Worm (Caenorhabditis elegans): ENCODE data around the gene orc-4.

Gene orc-4

DNA sequence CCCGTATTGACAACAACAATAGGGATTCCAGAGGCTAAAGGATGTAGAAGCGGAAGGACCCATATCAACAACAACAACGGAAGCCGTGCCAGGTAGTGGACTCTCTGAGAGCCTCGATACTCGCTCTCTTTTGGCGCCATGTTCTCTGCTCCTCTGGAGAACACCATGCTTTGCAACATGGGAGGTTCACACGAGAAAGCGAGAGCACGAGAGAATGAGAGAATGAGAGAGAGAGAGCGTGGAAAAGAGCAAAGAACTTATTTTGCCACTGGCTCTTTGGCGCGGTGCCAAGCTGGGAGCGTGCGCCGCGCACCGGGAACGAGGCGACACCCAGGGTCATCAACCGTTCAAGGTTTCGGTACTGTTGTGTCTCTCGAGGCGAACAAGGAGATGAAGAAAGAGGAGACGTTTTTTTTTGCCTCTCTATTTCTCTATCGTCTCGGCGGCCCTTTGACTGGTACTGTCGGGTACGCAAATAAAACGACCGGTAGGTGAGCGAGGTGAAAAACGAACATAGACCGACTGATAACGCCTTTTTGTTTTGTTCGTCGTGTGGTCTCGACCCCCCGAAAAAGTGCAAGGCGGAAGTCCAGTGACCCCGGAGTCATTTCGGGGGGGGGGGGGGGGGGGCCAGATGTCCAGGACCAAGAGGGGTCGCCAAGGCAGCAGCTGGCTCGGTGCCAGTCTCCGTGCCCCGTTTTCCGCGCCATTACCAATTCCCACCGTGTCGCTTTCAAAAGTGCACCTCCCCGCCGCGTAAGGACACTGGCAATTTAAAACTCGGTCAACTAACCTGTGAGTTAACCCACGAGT, 13.2 kb upstream of the orc-4 start, which contains the start of gene Y39A1A.10:
Gene Y39A1A.10 (plus strand): TSS at position 139 of the 813 bp plus-strand sequence.
- TF ChIP-seq unc-62 (GFP tag; optimal IDR thresholded peaks at IDR 0.05), result no peak

ce11 chrIII:10633403-10633674, 12.6 kb upstream of the orc-4 start, which contains the start of gene Y39A1A.9:
Y39A1A.9 (minus strand) TSS chrIII:10633501.
- TF ChIP-seq unc-62 (GFP tag; optimal IDR thresholded peaks at IDR 0.05), result no peak

- no peak for TF ChIP-seq unc-62 (GFP tag; optimal IDR thresholded peaks at IDR 0.05)
Observed at ce11 chrIII:10634034-10634433, 11.9 kb upstream of the orc-4 start.

- no peak for TF ChIP-seq unc-62 (GFP tag; optimal IDR thresholded peaks at IDR 0.05)
Observed at ce11 chrIII:10634576-10634975, 11.4 kb upstream of the orc-4 start.

DNA sequence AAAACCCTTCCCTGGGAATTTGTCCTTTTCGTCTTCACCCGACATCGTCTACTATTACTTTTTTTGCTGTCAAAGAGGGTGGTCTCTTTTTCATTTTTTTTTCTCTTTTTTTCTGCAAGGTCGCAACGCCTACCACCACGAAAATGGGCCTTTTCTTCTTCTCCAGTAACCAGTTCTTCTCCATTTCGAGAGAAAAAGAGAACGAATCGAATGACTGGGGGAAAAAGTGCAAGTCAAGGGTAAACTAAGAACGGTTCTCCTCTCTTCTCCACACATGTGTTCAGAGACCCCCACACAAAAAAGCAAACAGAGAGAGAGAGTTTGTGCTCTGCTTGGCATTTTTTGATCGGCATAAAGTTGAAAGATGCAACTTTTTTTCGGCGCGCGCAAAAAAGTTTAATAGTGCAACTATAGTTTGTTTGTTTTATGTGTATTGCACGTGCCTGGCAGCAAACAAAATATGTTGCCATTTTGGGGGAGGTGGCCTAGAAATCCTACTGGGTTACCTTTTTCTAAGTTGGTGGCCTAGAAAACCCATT, 9.4 kb upstream of the orc-4 start:
- no peak for TF ChIP-seq unc-62 (GFP tag; optimal IDR thresholded peaks at IDR 0.05)

DNA sequence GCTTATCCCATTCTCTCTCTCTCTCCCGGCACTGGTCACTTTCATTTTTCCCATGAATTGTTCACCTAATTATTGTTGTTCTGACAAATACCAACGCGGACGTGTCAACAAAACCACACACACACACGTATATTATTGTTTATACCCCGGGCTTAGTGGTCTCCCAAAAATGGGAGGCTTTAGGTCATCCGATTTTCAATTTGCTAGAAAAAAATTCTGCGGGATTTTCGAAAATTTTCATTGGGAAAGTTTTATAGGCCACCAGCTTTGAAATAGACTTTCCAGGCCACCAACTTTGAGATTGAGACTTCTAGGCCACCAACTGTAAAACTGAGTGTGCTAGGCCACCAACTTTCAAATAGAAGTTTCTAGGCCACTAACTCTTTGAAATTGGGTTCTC, 8.0 kb upstream of the orc-4 start:
- no peak for TF ChIP-seq unc-62 (GFP tag; optimal IDR thresholded peaks at IDR 0.05)

- no peak for TF ChIP-seq unc-62 (GFP tag; optimal IDR thresholded peaks at IDR 0.05)
Observed at ce11 chrIII:10638339-10639021, 7.5 kb upstream of the orc-4 start, which contains the start of gene Y39A1A.27. Y39A1A.27 (plus strand) TSS chrIII:10638971.

DNA sequence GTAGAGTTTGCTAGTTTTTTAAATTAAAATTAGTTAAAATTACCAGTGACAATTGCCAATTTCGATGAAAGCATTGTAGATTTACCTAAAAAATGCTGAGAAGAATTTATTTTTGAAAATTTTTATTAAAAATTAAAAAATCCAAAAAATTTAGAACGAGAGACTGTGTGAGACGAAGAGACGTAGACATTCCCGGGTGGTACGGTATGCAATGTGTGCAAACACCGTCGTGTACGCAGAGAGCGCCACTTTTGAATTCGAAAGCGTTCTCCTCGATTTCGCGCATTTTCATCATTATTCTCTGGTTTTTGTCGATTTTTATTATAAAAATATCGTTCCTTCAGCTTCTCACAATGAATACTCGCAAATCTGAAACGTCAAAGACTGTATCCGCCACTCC, 3.2 kb upstream of the orc-4 start, which contains the start of the genes dhs-11 and orc-1:
Gene dhs-11 (minus strand): TSS at position 85 of the 400 bp plus-strand sequence.
Gene orc-1 (plus strand): TSS at position 349 of the 400 bp plus-strand sequence.
- TF ChIP-seq unc-62 (GFP tag; optimal IDR thresholded peaks at IDR 0.05), result no peak

- TF ChIP-seq unc-62 (GFP tag; optimal IDR thresholded peaks at IDR 0.05), result no peak
Observed at ce11 chrIII:10649219-10649618, 3.2 kb downstream of the orc-4 start, which contains the start of gene emg-1. emg-1 (plus strand) TSS chrIII:10649519.

- TF ChIP-seq unc-62 (GFP tag; optimal IDR thresholded peaks at IDR 0.05), result no peak
Observed at ce11 chrIII:10651634-10652033, 5.7 kb downstream of the orc-4 start.

ce11 chrIII:10652833-10653232, 6.9 kb downstream of the orc-4 start:
- no peak for TF ChIP-seq unc-62 (GFP tag; optimal IDR thresholded peaks at IDR 0.05)

ce11 chrIII:10653479-10653878, 7.5 kb downstream of the orc-4 start:
- no peak for TF ChIP-seq unc-62 (GFP tag; optimal IDR thresholded peaks at IDR 0.05)

DNA sequence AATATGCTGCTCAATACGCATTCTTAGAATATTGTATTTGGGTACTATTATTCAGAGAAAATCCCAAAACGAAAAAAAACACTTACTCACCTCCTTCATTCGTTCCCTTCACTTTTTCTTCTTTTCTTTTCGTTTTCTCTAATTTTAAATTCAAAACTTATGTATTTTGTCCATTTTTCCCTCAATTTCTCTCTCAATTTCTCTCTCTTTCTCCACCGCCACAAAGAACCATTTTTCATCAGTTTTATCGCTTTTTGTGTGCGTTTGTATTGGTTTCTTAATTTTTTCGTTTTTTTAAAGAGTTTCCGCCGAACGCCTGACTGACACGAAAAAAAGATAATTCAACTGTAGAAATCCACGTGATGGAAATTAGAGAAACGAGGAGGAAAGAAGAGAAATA, 8.7 kb downstream of the orc-4 start, which contains the start of gene cnt-2:
Gene cnt-2 (plus strand): TSS at position 301 of the 400 bp plus-strand sequence.
- no peak for TF ChIP-seq unc-62 (GFP tag; optimal IDR thresholded peaks at IDR 0.05)

- no peak for TF ChIP-seq unc-62 (GFP tag; optimal IDR thresholded peaks at IDR 0.05)
Observed at ce11 chrIII:10656069-10656468, 10.1 kb downstream of the orc-4 start.

- TF ChIP-seq unc-62 (GFP tag; optimal IDR thresholded peaks at IDR 0.05), result no peak
Observed at ce11 chrIII:10657661-10658060, 11.7 kb downstream of the orc-4 start.

ce11 chrIII:10658394-10658793, 12.4 kb downstream of the orc-4 start:
- no peak for TF ChIP-seq unc-62 (GFP tag; optimal IDR thresholded peaks at IDR 0.05)

All from whole organism, dauer.